Fruit fly (Drosophila melanogaster): ENCODE measurements around the gene CG2217.

dm6 chr3R:30455817-30456544 lies 33.2 kb upstream of the CG2217 start, which contains the start of gene aralar1:
- no peak for TF ChIP-seq psq (optimal IDR thresholded peaks at IDR 0.05)
- TF ChIP-seq EcR (GFP tag; optimal IDR thresholded peaks at IDR 0.05) = no peak
- no peak for TF ChIP-seq CG8478 (optimal IDR thresholded peaks at IDR 0.05)
- no peak for TF ChIP-seq usp (GFP tag; optimal IDR thresholded peaks at IDR 0.05)
